Worm (Caenorhabditis elegans) whole organism, L3 larva: ENCODE results near the gene gpx-6.
A peak's percentile ranks its signal among the peaks of the same experiment; 100 is the strongest.

Experiments
- R02D3.7 ChIP-seq: fragments of 150-350 bp; optimal IDR thresholded peaks from 2 replicates; lab custom pipeline; 2014; ENCODE audit warnings: missing biosample characterization, missing genetic modification characterization
- ZK546.5 ChIP-seq: sonication (generic microtip); optimal IDR thresholded peaks from 2 replicates; lab custom pipeline; 2017; ENCODE audit warnings: missing biosample characterization, missing genetic modification characterization
- ama-1 ChIP-seq: fragments of 150-350 bp; optimal IDR thresholded peaks from 2 replicates; lab custom pipeline; 2018
- ceh-16 ChIP-seq: sonication (generic microtip); optimal IDR thresholded peaks from 2 replicates; lab custom pipeline; 2017; ENCODE audit warnings: missing biosample characterization, missing genetic modification characterization
- ceh-28 ChIP-seq: fragments of 150-350 bp; optimal IDR thresholded peaks from 2 replicates; lab custom pipeline; 2014; ENCODE audit warnings: missing biosample characterization, missing genetic modification reagents, missing genetic modification characterization
- ceh-82 ChIP-seq: fragments of 150-350 bp; optimal IDR thresholded peaks from 2 replicates; lab custom pipeline; 2014; ENCODE audit warnings: missing biosample characterization, missing genetic modification characterization
- ceh-9 ChIP-seq: sonication (generic microtip); optimal IDR thresholded peaks from 2 replicates; lab custom pipeline; 2018; ENCODE audit warnings: missing biosample characterization, missing genetic modification characterization
- daf-12 ChIP-seq: fragments of 150-350 bp; optimal IDR thresholded peaks from 2 replicates; lab custom pipeline; 2014; ENCODE audit warnings: missing biosample characterization, missing genetic modification reagents, missing genetic modification characterization
- egl-27 ChIP-seq: sonication (generic microtip); optimal IDR thresholded peaks from 4 replicates; lab custom pipeline; 2017; ENCODE audit warnings: missing biosample characterization, missing genetic modification reagents, missing genetic modification characterization
- egl-5 ChIP-seq: fragments of 150-350 bp; optimal IDR thresholded peaks from 2 replicates; lab custom pipeline; 2017; ENCODE audit warnings: missing biosample characterization, missing genetic modification reagents, missing genetic modification characterization, inconsistent platforms
- elt-1 ChIP-seq: fragments of 150-350 bp; optimal IDR thresholded peaks from 2 replicates; lab custom pipeline; 2014; ENCODE audit warnings: missing biosample characterization, missing genetic modification characterization
- elt-2 ChIP-seq: sonication (generic microtip); optimal IDR thresholded peaks from 2 replicates; lab custom pipeline; 2016; ENCODE audit warnings: missing genetic modification reagents, mild to moderate bottlenecking, missing genetic modification characterization, missing compliant biosample characterization
- elt-3 ChIP-seq, 3 experiments: fragments of 150-350 bp in 1 of 3; sonication (generic microtip) in 2 of 3; optimal IDR thresholded peaks; 2 replicates in 2 of 3; 4 replicates in 1 of 3; lab custom pipeline; 2014 to 2017; ENCODE audit warnings: missing biosample characterization in 3 of 3, missing genetic modification characterization in 3 of 3
- fkh-10 ChIP-seq: sonication (generic microtip); optimal IDR thresholded peaks from 2 replicates; lab custom pipeline; 2017; ENCODE audit warnings: missing biosample characterization, missing genetic modification reagents, missing genetic modification characterization
- hmg-11 ChIP-seq: sonication (generic microtip); optimal IDR thresholded peaks from 2 replicates; lab custom pipeline; 2016; ENCODE audit warnings: missing genetic modification characterization, missing compliant biosample characterization
- jun-1 ChIP-seq: fragments of 150-350 bp; optimal IDR thresholded peaks from 2 replicates; lab custom pipeline; 2014; ENCODE audit warnings: missing biosample characterization, missing genetic modification reagents, missing genetic modification characterization
- lin-15B ChIP-seq: fragments of 150-350 bp; optimal IDR thresholded peaks from 2 replicates; lab custom pipeline; 2014; ENCODE audit warnings: missing biosample characterization, missing genetic modification characterization
- lsy-12 ChIP-seq: sonication (generic microtip); optimal IDR thresholded peaks from 2 replicates; lab custom pipeline; 2016; ENCODE audit warnings: mild to moderate bottlenecking, missing genetic modification characterization, missing compliant biosample characterization
- nfya-1 ChIP-seq: sonication (generic microtip); optimal IDR thresholded peaks from 2 replicates; lab custom pipeline; 2017; ENCODE audit warnings: missing genetic modification characterization, mild to moderate bottlenecking, missing compliant biosample characterization, antibody characterized with exemption, moderate library complexity; ENCODE audit not compliant: insufficient read depth
- nhr-11 ChIP-seq: fragments of 150-350 bp; optimal IDR thresholded peaks from 2 replicates; lab custom pipeline; 2014; ENCODE audit warnings: missing biosample characterization, missing genetic modification characterization
- nhr-12 ChIP-seq: fragments of 150-350 bp; optimal IDR thresholded peaks from 2 replicates; lab custom pipeline; 2014; ENCODE audit warnings: missing biosample characterization, missing genetic modification characterization
- nhr-23 ChIP-seq: fragments of 150-350 bp; optimal IDR thresholded peaks from 2 replicates; lab custom pipeline; 2014; ENCODE audit warnings: missing biosample characterization, missing genetic modification reagents, missing genetic modification characterization
- nhr-237 ChIP-seq: fragments of 150-350 bp; optimal IDR thresholded peaks from 2 replicates; lab custom pipeline; 2014; ENCODE audit warnings: missing biosample characterization, missing genetic modification characterization
- nhr-25 ChIP-seq: sonication (generic microtip); optimal IDR thresholded peaks from 2 replicates; lab custom pipeline; 2017; ENCODE audit warnings: missing biosample characterization, missing genetic modification characterization
- nhr-43 ChIP-seq: sonication (generic microtip); optimal IDR thresholded peaks from 2 replicates; lab custom pipeline; 2016; ENCODE audit warnings: mild to moderate bottlenecking, missing genetic modification characterization, missing compliant biosample characterization; ENCODE audit not compliant: poor library complexity, severe bottlenecking
- nhr-67 ChIP-seq: fragments of 150-350 bp; optimal IDR thresholded peaks from 2 replicates; lab custom pipeline; 2014; ENCODE audit warnings: missing biosample characterization, missing genetic modification characterization
- nhr-76 ChIP-seq: fragments of 150-350 bp; sonication (generic microtip); optimal IDR thresholded peaks from 5 replicates; lab custom pipeline; 2014; ENCODE audit warnings: missing biosample characterization, missing genetic modification characterization
- pha-4 ChIP-seq: fragments of 150-350 bp; optimal IDR thresholded peaks from 2 replicates; lab custom pipeline; 2014; ENCODE audit warnings: missing biosample characterization, missing genetic modification reagents, missing genetic modification characterization
- pqm-1 ChIP-seq: fragments of 150-350 bp; optimal IDR thresholded peaks from 2 replicates; lab custom pipeline; 2017; ENCODE audit warnings: missing biosample characterization, missing genetic modification characterization, inconsistent platforms
- sea-2 ChIP-seq: fragments of 150-350 bp; sonication (generic microtip); optimal IDR thresholded peaks from 4 replicates; lab custom pipeline; 2014; ENCODE audit warnings: missing biosample characterization, missing genetic modification reagents, missing genetic modification characterization
- skn-1 ChIP-seq: fragments of 150-350 bp; optimal IDR thresholded peaks from 2 replicates; lab custom pipeline; 2014; ENCODE audit warnings: missing biosample characterization, missing genetic modification characterization
- snpc-4 ChIP-seq: fragments of 150-350 bp; optimal IDR thresholded peaks from 2 replicates; lab custom pipeline; 2014; ENCODE audit warnings: missing biosample characterization, missing genetic modification characterization
- unc-39 ChIP-seq: sonication (generic microtip); optimal IDR thresholded peaks from 4 replicates; lab custom pipeline; 2017; ENCODE audit warnings: missing biosample characterization, missing genetic modification characterization
- unc-62 ChIP-seq: fragments of 150-350 bp; sonication (generic microtip); optimal IDR thresholded peaks from 4 replicates; lab custom pipeline; 2014; ENCODE audit warnings: missing biosample characterization, missing genetic modification reagents, missing genetic modification characterization
- zag-1 ChIP-seq: fragments of 150-350 bp; optimal IDR thresholded peaks from 2 replicates; lab custom pipeline; 2014; ENCODE audit warnings: missing biosample characterization, missing genetic modification characterization
- ztf-11 ChIP-seq: fragments of 150-350 bp; optimal IDR thresholded peaks from 2 replicates; lab custom pipeline; 2014; ENCODE audit warnings: missing biosample characterization, missing genetic modification characterization
- ztf-4 ChIP-seq: fragments of 150-350 bp; optimal IDR thresholded peaks from 2 replicates; lab custom pipeline; 2014; ENCODE audit warnings: missing biosample characterization, missing genetic modification characterization

Gene gpx-6

DNA sequence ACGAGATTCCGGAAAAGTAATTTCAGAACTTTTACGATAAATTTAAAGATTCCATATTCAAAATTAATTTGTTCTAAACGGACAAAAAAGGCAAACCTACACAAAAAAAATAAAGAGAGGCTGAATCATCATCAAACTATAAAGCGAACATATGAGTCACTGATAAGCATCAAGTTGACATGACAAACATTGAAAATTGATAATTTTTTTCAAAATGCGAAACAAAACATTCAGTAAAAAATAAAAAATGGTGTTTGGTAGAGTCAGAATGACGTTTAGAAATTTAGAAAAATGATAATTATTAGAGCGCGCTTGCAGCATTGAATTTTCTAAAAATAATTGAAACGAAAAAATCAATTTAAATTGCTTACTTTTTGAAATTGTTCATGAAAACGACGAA lies 22.2 kb upstream of the gpx-6 start:
- peak; percentile 18 for TF ChIP-seq pqm-1 (tag; lab: Kevin White, UChicago)
- TF ChIP-seq elt-3 (tag; optimal IDR thresholded peaks at IDR 0.05; lab: Kevin White, UChicago) = no peak
- TF ChIP-seq jun-1 (tag; lab: Kevin White, UChicago) = no peak
- TF ChIP-seq nhr-43 = no peak
- TF ChIP-seq unc-39 = no peak
- peak; percentile 27 for TF ChIP-seq skn-1 (tag; lab: Kevin White, UChicago)
- TF ChIP-seq elt-2 (tag; lab: Kevin White, UChicago) = peak; percentile 77
- TF ChIP-seq ceh-16 (tag; lab: Kevin White, UChicago) = no peak
- TF ChIP-seq ceh-82 (tag; lab: Kevin White, UChicago) = no peak
- peak; percentile 66 for TF ChIP-seq pha-4 (tag; lab: Kevin White, UChicago)
- TF ChIP-seq ama-1 (lab: Kevin White, UChicago) = no peak
- TF ChIP-seq nhr-23 (tag; lab: Kevin White, UChicago) = no peak

- TF ChIP-seq fkh-10 (GFP tag; lab: Kevin White, UChicago) (no peak), nhr-11 (tag; lab: Kevin White, UChicago) (no peak), nhr-12 (no peak), unc-62 (GFP tag; lab: Kevin White, UChicago) (no peak), ztf-11 (tag; lab: Kevin White, UChicago) (no peak), daf-12 (tag; lab: Kevin White, UChicago) (no peak), nhr-25 (tag; lab: Kevin White, UChicago) (no peak), nfya-1 (tag; lab: Kevin White, UChicago) (no peak), R02D3.7 (no peak), lsy-12 (tag; lab: Kevin White, UChicago) (no peak), egl-5 (tag; lab: Kevin White, UChicago) (no peak), jun-1 (tag; lab: Kevin White, UChicago) (no peak), ztf-4 (tag; lab: Kevin White, UChicago) (no peak), hmg-11 (no peak), zag-1 (tag; lab: Kevin White, UChicago) (no peak), egl-27 (no peak), ama-1 (lab: Kevin White, UChicago) (no peak)
Observed at ce11 chrIV:8201133-8201532, 20.9 kb upstream of the gpx-6 start, which contains the start of gene glrx-22. Gene glrx-22 (minus strand): TSS chrIV:8201233.

DNA sequence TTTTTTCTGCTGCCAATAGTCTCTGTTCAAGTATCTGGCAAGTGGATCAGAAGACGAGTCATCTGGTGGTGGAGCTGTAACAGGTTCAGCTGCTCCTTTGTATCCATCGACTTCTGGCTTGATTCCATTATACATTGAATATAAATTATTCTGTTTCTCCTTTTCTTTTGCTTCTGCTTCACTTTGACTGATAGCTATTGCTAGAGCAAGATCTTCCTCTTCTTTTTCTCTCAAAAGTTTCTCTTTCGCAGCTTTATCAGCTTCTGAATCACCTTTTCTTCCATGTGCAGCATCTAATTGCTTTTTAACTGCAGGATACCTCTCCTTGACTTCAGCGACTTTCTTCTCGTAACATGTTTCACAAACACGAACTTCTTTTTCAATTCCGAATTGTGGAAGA lies 18.4 kb upstream of the gpx-6 start:
- TF ChIP-seq ZK546.5 (tag; lab: Kevin White, UChicago) (no peak), elt-1 (tag; lab: Kevin White, UChicago) (no peak), snpc-4 (tag; lab: Kevin White, UChicago) (no peak), lsy-12 (tag; lab: Kevin White, UChicago) (no peak), nhr-11 (tag; lab: Kevin White, UChicago) (no peak), nhr-67 (tag; lab: Kevin White, UChicago) (no peak), ama-1 (lab: Kevin White, UChicago) (no peak)
- TF ChIP-seq, all 47 proteins: peak for 0

- TF ChIP-seq hmg-11 (peak; percentile 62), ceh-9 (tag; lab: Kevin White, UChicago) (no peak), ZK546.5 (tag; lab: Kevin White, UChicago) (no peak), nhr-67 (tag; lab: Kevin White, UChicago) (no peak), nfya-1 (tag; lab: Kevin White, UChicago) (peak; percentile 76), nhr-237 (no peak), sea-2 (no peak), unc-62 (GFP tag; lab: Kevin White, UChicago) (no peak), ceh-28 (peak; percentile 36), elt-2 (tag; lab: Kevin White, UChicago) (peak; percentile 8), R02D3.7 (no peak), snpc-4 (tag; lab: Kevin White, UChicago) (peak; percentile 32), nhr-76 (no peak), egl-27 (no peak), pha-4 (tag; lab: Kevin White, UChicago) (no peak), jun-1 (tag; lab: Kevin White, UChicago) (no peak), ceh-16 (tag; lab: Kevin White, UChicago) (no peak), nhr-11 (tag; lab: Kevin White, UChicago) (no peak), lin-15B (tag; lab: Kevin White, UChicago) (peak; percentile 38), unc-39 (no peak), pqm-1 (tag; lab: Kevin White, UChicago) (no peak)
Observed at ce11 chrIV:8205272-8206098, 16.5 kb upstream of the gpx-6 start, which contains the start of gene hgrs-1. Gene hgrs-1 (minus strand): TSS chrIV:8206048.
